Worm (Caenorhabditis elegans) whole organism, midembryonic: ENCODE measurements around the gene F40D4.12.

Experiments
- T22C8.4 ChIP-seq: fragments of 200-800 bp; sonication (Bioruptor generic); IDR thresholded peaks from 2 replicates; pipeline ENCODE4 v1.3.6; 2022; ENCODE audit warnings: missing genetic modification characterization, missing compliant biosample characterization
- flt-1 ChIP-seq: fragments of 200-800 bp; sonication (Bioruptor generic); IDR thresholded peaks from 2 replicates; pipeline ENCODE4 v1.3.6; 2022; ENCODE audit warnings: missing genetic modification characterization, missing compliant biosample characterization
- med-1 ChIP-seq: sonication (generic microtip); optimal IDR thresholded peaks from 2 replicates; lab custom pipeline; 2017; ENCODE audit warnings: missing genetic modification characterization, mild to moderate bottlenecking, missing compliant biosample characterization, antibody characterized with exemption, missing genetic modification reagents; ENCODE audit not compliant: insufficient read depth
- ztf-23 ChIP-seq: fragments of 200-800 bp; sonication (Bioruptor generic); IDR thresholded peaks from 2 replicates; pipeline ENCODE4 v1.3.6; 2022; ENCODE audit warnings: missing genetic modification reagents, missing genetic modification characterization, missing compliant biosample characterization
- ztf-29 ChIP-seq: fragments of 200-800 bp; sonication (Bioruptor generic); IDR thresholded peaks from 2 replicates; pipeline ENCODE4 v1.3.6; 2022; ENCODE audit warnings: missing genetic modification reagents, missing genetic modification characterization, missing compliant biosample characterization

ce11 chrV:17192238-17192637, 32.6 kb downstream of the F40D4.12 start, which contains the start of gene srz-47:
- no peak for TF ChIP-seq ztf-23 (GFP tag; lab: Robert Waterston, UW)
- no peak for TF ChIP-seq flt-1 (GFP tag; lab: Robert Waterston, UW)
- TF ChIP-seq T22C8.4 (GFP tag; lab: Robert Waterston, UW): no peak
- no peak for TF ChIP-seq med-1 (GFP tag; lab: Kevin White, UChicago)
- no peak for TF ChIP-seq ztf-29
